Worm (Caenorhabditis elegans) whole organism, mixed stage, embryonic: Measurements from ENCODE around the gene F55G11.2.

ENCODE experiments used
- M03D4.4 ChIP-seq: sonication (generic microtip); optimal IDR thresholded peaks from 2 replicates; lab custom pipeline; 2017; ENCODE audit warnings: mild to moderate bottlenecking, missing genetic modification characterization, missing compliant biosample characterization
- bed-3 ChIP-seq: fragments of 200-800 bp; sonication (Bioruptor generic); optimal IDR thresholded peaks from 3 replicates; lab custom pipeline; 2018; ENCODE audit warnings: mild to moderate bottlenecking, missing genetic modification characterization, moderate library complexity, missing compliant biosample characterization
- ceh-39 ChIP-seq: fragments of 150-350 bp; optimal IDR thresholded peaks from 2 replicates; lab custom pipeline; 2014; ENCODE audit warnings: missing biosample characterization, missing genetic modification characterization
- ceh-43 ChIP-seq: fragments of 200-800 bp; sonication (Bioruptor generic); optimal IDR thresholded peaks from 2 replicates; lab custom pipeline; 2018; ENCODE audit warnings: mild to moderate bottlenecking, missing genetic modification characterization, moderate library complexity, missing compliant biosample characterization
- ceh-83 ChIP-seq: fragments of 200-800 bp; sonication (Bioruptor generic); optimal IDR thresholded peaks from 2 replicates; lab custom pipeline; 2018; ENCODE audit warnings: mild to moderate bottlenecking, missing genetic modification characterization, missing compliant biosample characterization
- ces-1 ChIP-seq: fragments of 150-350 bp; optimal IDR thresholded peaks from 2 replicates; lab custom pipeline; 2014; ENCODE audit warnings: missing biosample characterization, missing genetic modification reagents, missing genetic modification characterization
- cnd-1 ChIP-seq: fragments of 200-800 bp; sonication (Bioruptor generic); optimal IDR thresholded peaks from 2 replicates; lab custom pipeline; 2018; ENCODE audit warnings: mild to moderate bottlenecking, missing genetic modification characterization, missing compliant biosample characterization
- drap-1 ChIP-seq: fragments of 200-800 bp; sonication (Bioruptor generic); optimal IDR thresholded peaks from 3 replicates; lab custom pipeline; 2018; ENCODE audit warnings: mild to moderate bottlenecking, missing genetic modification characterization, missing compliant biosample characterization
- elt-1 ChIP-seq: sonication (generic microtip); optimal IDR thresholded peaks from 2 replicates; lab custom pipeline; 2017; ENCODE audit warnings: missing genetic modification characterization, mild to moderate bottlenecking, missing compliant biosample characterization, antibody characterized with exemption, moderate library complexity, borderline replicate concordance; ENCODE audit not compliant: insufficient read depth
- elt-3 ChIP-seq: fragments of 150-350 bp; optimal IDR thresholded peaks from 2 replicates; lab custom pipeline; 2014; ENCODE audit warnings: missing biosample characterization, missing genetic modification characterization
- flh-1 ChIP-seq: fragments of 200-800 bp; sonication (Bioruptor generic); optimal IDR thresholded peaks from 2 replicates; lab custom pipeline; 2018; ENCODE audit warnings: mild to moderate bottlenecking, missing genetic modification characterization, moderate library complexity, missing compliant biosample characterization
- ham-2 ChIP-seq: fragments of 200-800 bp; sonication (Bioruptor generic); optimal IDR thresholded peaks from 2 replicates; lab custom pipeline; 2018; ENCODE audit warnings: mild to moderate bottlenecking, missing genetic modification characterization, missing compliant biosample characterization
- lin-32 ChIP-seq: fragments of 200-800 bp; sonication (Bioruptor generic); optimal IDR thresholded peaks from 2 replicates; lab custom pipeline; 2018; ENCODE audit warnings: mild to moderate bottlenecking, missing genetic modification characterization, missing compliant biosample characterization
- lsy-2 ChIP-seq: fragments of 150-350 bp; optimal IDR thresholded peaks from 2 replicates; lab custom pipeline; 2014; ENCODE audit warnings: missing biosample characterization, missing genetic modification characterization
- mab-5 ChIP-seq: fragments of 150-350 bp; optimal IDR thresholded peaks from 2 replicates; lab custom pipeline; 2014; ENCODE audit warnings: missing biosample characterization, missing genetic modification characterization
- mep-1 ChIP-seq: fragments of 150-350 bp; optimal IDR thresholded peaks from 2 replicates; lab custom pipeline; 2017; ENCODE audit warnings: missing biosample characterization, missing genetic modification reagents, missing genetic modification characterization, inconsistent platforms
- nhr-12 ChIP-seq: fragments of 150-350 bp; optimal IDR thresholded peaks from 2 replicates; lab custom pipeline; 2014; ENCODE audit warnings: missing biosample characterization, missing genetic modification characterization
- nhr-2 ChIP-seq: fragments of 150-350 bp; optimal IDR thresholded peaks from 2 replicates; lab custom pipeline; 2014; ENCODE audit warnings: missing biosample characterization, missing genetic modification characterization
- nhr-237 ChIP-seq: fragments of 150-350 bp; optimal IDR thresholded peaks from 2 replicates; lab custom pipeline; 2014; ENCODE audit warnings: missing biosample characterization, missing genetic modification characterization
- nhr-28 ChIP-seq: fragments of 150-350 bp; optimal IDR thresholded peaks from 2 replicates; lab custom pipeline; 2014; ENCODE audit warnings: missing biosample characterization, missing genetic modification characterization
- nhr-76 ChIP-seq: sonication (generic microtip); optimal IDR thresholded peaks from 2 replicates; lab custom pipeline; 2017; ENCODE audit warnings: missing biosample characterization, missing genetic modification characterization
- pha-4 ChIP-seq: fragments of 150-350 bp; optimal IDR thresholded peaks from 2 replicates; lab custom pipeline; 2018; ENCODE audit warnings: missing biosample characterization, missing genetic modification reagents, missing genetic modification characterization
- sem-2 ChIP-seq: fragments of 200-800 bp; sonication (Bioruptor generic); optimal IDR thresholded peaks from 2 replicates; lab custom pipeline; 2018; ENCODE audit warnings: mild to moderate bottlenecking, missing genetic modification characterization, missing compliant biosample characterization
- tbx-8 ChIP-seq: fragments of 200-800 bp; sonication (Bioruptor generic); optimal IDR thresholded peaks from 2 replicates; lab custom pipeline; 2018; ENCODE audit warnings: mild to moderate bottlenecking, missing genetic modification characterization, moderate library complexity, missing compliant biosample characterization
- unc-39 ChIP-seq: fragments of 150-350 bp; optimal IDR thresholded peaks from 2 replicates; lab custom pipeline; 2014; ENCODE audit warnings: missing biosample characterization, missing genetic modification characterization
- unc-62 ChIP-seq: fragments of 150-350 bp; optimal IDR thresholded peaks from 2 replicates; lab custom pipeline; 2014; ENCODE audit warnings: missing biosample characterization, missing genetic modification reagents, missing genetic modification characterization
- zip-8 ChIP-seq: fragments of 150-350 bp; optimal IDR thresholded peaks from 2 replicates; lab custom pipeline; 2014; ENCODE audit warnings: missing biosample characterization, missing genetic modification characterization
- ztf-11 ChIP-seq: fragments of 150-350 bp; optimal IDR thresholded peaks from 2 replicates; lab custom pipeline; 2014; ENCODE audit warnings: missing biosample characterization, missing genetic modification characterization

F55G11.2 gene

DNA sequence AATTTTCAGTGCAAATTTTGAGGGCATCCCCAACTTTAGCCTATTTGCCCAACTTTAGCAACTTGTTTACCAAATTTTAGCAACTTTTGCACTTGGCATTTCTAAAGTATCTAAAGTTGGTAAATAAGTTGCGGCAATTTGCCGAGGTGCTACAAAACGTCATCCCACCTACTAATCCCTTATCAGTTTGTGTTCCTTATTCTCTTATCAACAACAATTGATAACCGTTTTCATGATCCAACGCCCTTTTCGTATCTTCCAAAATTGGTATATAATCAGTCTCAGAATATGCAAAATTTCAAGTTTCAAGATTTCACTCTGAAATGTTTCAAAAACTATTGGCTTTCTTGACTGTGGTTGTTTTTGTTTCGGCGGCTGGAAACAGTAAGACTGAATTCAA is 4.2 kb upstream of the F55G11.2 start, which contains the start of gene F55G11.4:
F55G11.4 (plus strand) TSS at position 289 of the 400 bp plus-strand sequence.
- TF ChIP-seq cnd-1 (tag; lab: Kevin White, UChicago) (no peak), elt-1 (tag; lab: Kevin White, UChicago) (no peak), mep-1 (tag; lab: Kevin White, UChicago) (no peak), nhr-76 (tag; lab: Kevin White, UChicago) (no peak), drap-1 (GFP tag; lab: Kevin White, UChicago) (no peak), M03D4.4 (tag; lab: Kevin White, UChicago) (no peak), flh-1 (GFP tag; lab: Kevin White, UChicago) (no peak), elt-3 (tag; lab: Kevin White, UChicago) (no peak), ceh-83 (GFP tag; lab: Kevin White, UChicago) (no peak), nhr-12 (tag; lab: Kevin White, UChicago) (no peak), nhr-2 (no peak), tbx-8 (GFP tag; lab: Kevin White, UChicago) (no peak), nhr-237 (tag; lab: Kevin White, UChicago) (no peak), ces-1 (GFP tag; lab: Kevin White, UChicago) (no peak), lin-32 (no peak), ceh-39 (tag; lab: Kevin White, UChicago) (no peak), unc-39 (no peak), ztf-11 (tag; lab: Kevin White, UChicago) (no peak)

- TF ChIP-seq lsy-2 (tag; lab: Kevin White, UChicago) (no peak), pha-4 (tag; lab: Kevin White, UChicago) (no peak), bed-3 (GFP tag; lab: Kevin White, UChicago) (no peak), nhr-28 (no peak), cnd-1 (tag; lab: Kevin White, UChicago) (no peak), tbx-8 (GFP tag; lab: Kevin White, UChicago) (no peak), mep-1 (tag; lab: Kevin White, UChicago) (no peak), ceh-39 (tag; lab: Kevin White, UChicago) (no peak), sem-2 (no peak), elt-3 (tag; lab: Kevin White, UChicago) (no peak)
Measured at ce11 chrIV:12972780-12973179, 3.7 kb upstream of the F55G11.2 start.

- no peak for TF ChIP-seq tbx-8 (GFP tag; lab: Kevin White, UChicago)
- no peak for TF ChIP-seq mab-5 (tag; lab: Kevin White, UChicago)
- TF ChIP-seq flh-1 (GFP tag; lab: Kevin White, UChicago): no peak
Measured at ce11 chrIV:12971994-12972520, 3.0 kb upstream of the F55G11.2 start.

ce11 chrIV:12967303-12967702 is 1.8 kb downstream of the F55G11.2 start:
- TF ChIP-seq ham-2: no peak
- no peak for TF ChIP-seq nhr-28
- TF ChIP-seq unc-62 (GFP tag; lab: Kevin White, UChicago): no peak
- no peak for TF ChIP-seq ceh-43 (GFP tag; lab: Kevin White, UChicago)
- no peak for TF ChIP-seq elt-1 (tag; lab: Kevin White, UChicago)
- TF ChIP-seq cnd-1 (tag; lab: Kevin White, UChicago): no peak
- no peak for TF ChIP-seq lsy-2 (tag; lab: Kevin White, UChicago)
- no peak for TF ChIP-seq unc-39
- TF ChIP-seq mab-5 (tag; lab: Kevin White, UChicago): no peak
- TF ChIP-seq sem-2: no peak

ce11 chrIV:12965074-12965473 is 4.0 kb downstream of the F55G11.2 start, which contains the start of gene dod-22:
Gene dod-22 (plus strand): TSS chrIV:12965374.
- TF ChIP-seq sem-2: no peak
- TF ChIP-seq mab-5 (tag; lab: Kevin White, UChicago): no peak
- TF ChIP-seq bed-3 (GFP tag; lab: Kevin White, UChicago): no peak
- no peak for TF ChIP-seq nhr-2
- no peak for TF ChIP-seq ham-2
- TF ChIP-seq ceh-43 (GFP tag; lab: Kevin White, UChicago): no peak
- TF ChIP-seq ceh-83 (GFP tag; lab: Kevin White, UChicago): no peak
- no peak for TF ChIP-seq unc-39
- TF ChIP-seq unc-62 (GFP tag; lab: Kevin White, UChicago): no peak
- TF ChIP-seq nhr-237 (tag; lab: Kevin White, UChicago): no peak
- no peak for TF ChIP-seq zip-8 (tag; lab: Kevin White, UChicago)
- TF ChIP-seq, all 35 proteins: peak for 0
